Fruit fly (Drosophila melanogaster) whole organism, embryonic: Measurements from ENCODE around the gene Dic2.

Experiments used
- Aef1 ChIP-seq: fragments of 200-800 bp; sonication (Bioruptor generic); IDR thresholded peaks from 3 replicates; pipeline ENCODE4 v1.3.6; 2022; ENCODE audit warnings: missing biosample characterization, missing genetic modification characterization
- Antp ChIP-seq: fragments of 200-800 bp; sonication (Bioruptor generic); optimal IDR thresholded peaks from 3 replicates; lab custom pipeline; 2016; ENCODE audit warnings: missing biosample characterization, missing genetic modification characterization
- CG11456 ChIP-seq: fragments of 200-800 bp; sonication (Bioruptor generic); IDR thresholded peaks from 3 replicates; pipeline ENCODE4 v1.3.6; 2022; ENCODE audit warnings: missing biosample characterization, missing genetic modification characterization
- CG11723 ChIP-seq: fragments of 200-800 bp; sonication (Bioruptor generic); optimal IDR thresholded peaks from 2 replicates; lab custom pipeline; 2017; ENCODE audit warnings: missing biosample characterization, mild to moderate bottlenecking, missing genetic modification characterization
- CG12104 ChIP-seq: fragments of 200-800 bp; sonication (Bioruptor generic); optimal IDR thresholded peaks from 3 replicates; lab custom pipeline; 2016; ENCODE audit warnings: missing biosample characterization, missing genetic modification characterization
- CG12769 ChIP-seq: fragments of 200-800 bp; sonication (Bioruptor generic); optimal IDR thresholded peaks from 2 replicates; lab custom pipeline; 2019; ENCODE audit warnings: missing biosample characterization, mild to moderate bottlenecking, missing genetic modification characterization, moderate library complexity
- CG13296 ChIP-seq: fragments of 200-800 bp; sonication (Bioruptor generic); optimal IDR thresholded peaks from 3 replicates; lab custom pipeline; 2018; ENCODE audit warnings: missing biosample characterization, mild to moderate bottlenecking, missing genetic modification characterization
- CG16779 ChIP-seq: fragments of 200-800 bp; sonication (Bioruptor generic); IDR thresholded peaks from 2 replicates; pipeline ENCODE4 v1.3.6; 2022; ENCODE audit warnings: missing biosample characterization, missing genetic modification characterization
- CG17912 ChIP-seq: fragments of 200-800 bp; sonication (Bioruptor generic); optimal IDR thresholded peaks from 2 replicates; lab custom pipeline; 2018; ENCODE audit warnings: missing biosample characterization, mild to moderate bottlenecking, missing genetic modification characterization
- CG2116 ChIP-seq: fragments of 200-800 bp; sonication (Bioruptor generic); optimal IDR thresholded peaks from 3 replicates; lab custom pipeline; 2018; ENCODE audit warnings: missing biosample characterization, mild to moderate bottlenecking, missing genetic modification characterization
- CG2202 ChIP-seq: fragments of 200-800 bp; sonication (Bioruptor generic); optimal IDR thresholded peaks from 2 replicates; lab custom pipeline; 2018; ENCODE audit warnings: missing biosample characterization, mild to moderate bottlenecking, missing genetic modification characterization
- CG30403 ChIP-seq: fragments of 200-800 bp; sonication (Bioruptor generic); optimal IDR thresholded peaks from 3 replicates; lab custom pipeline; 2016; ENCODE audit warnings: missing biosample characterization, missing genetic modification characterization
- CG31388 ChIP-seq: fragments of 200-800 bp; sonication (Bioruptor generic); optimal IDR thresholded peaks from 2 replicates; lab custom pipeline; 2016; ENCODE audit warnings: missing biosample characterization, missing genetic modification characterization
- CG3163 ChIP-seq: fragments of 200-800 bp; sonication (Bioruptor generic); optimal IDR thresholded peaks from 3 replicates; lab custom pipeline; 2016; ENCODE audit warnings: missing biosample characterization, missing genetic modification characterization
- CG3281 ChIP-seq: fragments of 200-800 bp; sonication (Bioruptor generic); optimal IDR thresholded peaks from 3 replicates; lab custom pipeline; 2017; ENCODE audit warnings: missing biosample characterization, mild to moderate bottlenecking, missing genetic modification characterization
- CG3407 ChIP-seq: fragments of 200-800 bp; sonication (Bioruptor generic); optimal IDR thresholded peaks from 2 replicates; lab custom pipeline; 2018; ENCODE audit warnings: missing biosample characterization, mild to moderate bottlenecking, missing genetic modification characterization
- CG3995 ChIP-seq: fragments of 200-800 bp; sonication (Bioruptor generic); optimal IDR thresholded peaks from 3 replicates; lab custom pipeline; 2016; ENCODE audit warnings: missing biosample characterization, missing genetic modification characterization
- CG4282 ChIP-seq: fragments of 200-800 bp; sonication (Bioruptor generic); optimal IDR thresholded peaks from 2 replicates; lab custom pipeline; 2016; ENCODE audit warnings: missing biosample characterization, missing genetic modification characterization
- CG43689 ChIP-seq: fragments of 200-800 bp; sonication (Bioruptor generic); IDR thresholded peaks from 2 replicates; pipeline ENCODE4 v1.3.6; 2022; ENCODE audit warnings: missing biosample characterization, missing genetic modification characterization
- CG4820 ChIP-seq: fragments of 200-800 bp; sonication (Bioruptor generic); optimal IDR thresholded peaks from 3 replicates; lab custom pipeline; 2016; ENCODE audit warnings: missing biosample characterization, missing genetic modification characterization
- CG4854 ChIP-seq: fragments of 200-800 bp; sonication (Bioruptor generic); optimal IDR thresholded peaks from 2 replicates; lab custom pipeline; 2016; ENCODE audit warnings: missing biosample characterization, missing genetic modification characterization, inconsistent platforms
- CG7372 ChIP-seq: fragments of 200-800 bp; sonication (Bioruptor generic); IDR thresholded peaks from 2 replicates; pipeline ENCODE4 v1.3.6; 2022; ENCODE audit warnings: missing biosample characterization, missing genetic modification characterization
- CG8089 ChIP-seq: fragments of 200-800 bp; sonication (Bioruptor generic); optimal IDR thresholded peaks from 3 replicates; lab custom pipeline; 2016; ENCODE audit warnings: missing biosample characterization, missing genetic modification characterization
- CG9932 ChIP-seq: fragments of 200-800 bp; sonication (Bioruptor generic); IDR thresholded peaks from 2 replicates; pipeline ENCODE4 v1.3.6; 2022; ENCODE audit warnings: missing biosample characterization, missing genetic modification characterization
- Deaf1 ChIP-seq: fragments of 200-800 bp; optimal IDR thresholded peaks from 3 replicates; lab custom pipeline; 2019; ENCODE audit warnings: missing biosample characterization, mild to moderate bottlenecking, missing genetic modification characterization, moderate library complexity
- Ets65A ChIP-seq: fragments of 200-800 bp; sonication (Bioruptor generic); peaks from one replicate; lab custom pipeline; 2016; ENCODE audit warnings: missing biosample characterization, missing genetic modification characterization
- HLH3B ChIP-seq: fragments of 200-800 bp; sonication (Bioruptor generic); IDR thresholded peaks from 2 replicates; pipeline ENCODE4 v1.3.6; 2022; ENCODE audit warnings: missing biosample characterization, missing genetic modification characterization
- HLHmδ ChIP-seq: fragments of 200-800 bp; sonication (Bioruptor generic); optimal IDR thresholded peaks from 2 replicates; lab custom pipeline; 2018; ENCODE audit warnings: missing biosample characterization, mild to moderate bottlenecking, missing genetic modification characterization, moderate library complexity
- Mad ChIP-seq: fragments of 200-800 bp; sonication (Bioruptor generic); optimal IDR thresholded peaks from 2 replicates; lab custom pipeline; 2016; ENCODE audit warnings: missing biosample characterization, missing genetic modification characterization
- NK7.1 ChIP-seq: fragments of 200-800 bp; sonication (Bioruptor generic); optimal IDR thresholded peaks from 3 replicates; lab custom pipeline; 2016; ENCODE audit warnings: missing biosample characterization, missing genetic modification characterization
- Ptx1 ChIP-seq: fragments of 200-800 bp; sonication (Bioruptor generic); IDR thresholded peaks from 2 replicates; pipeline ENCODE4 v1.3.6; 2022; ENCODE audit warnings: missing biosample characterization, missing genetic modification characterization
- Taf1 ChIP-seq: fragments of 200-800 bp; sonication (Bioruptor generic); IDR thresholded peaks from 2 replicates; pipeline ENCODE4 v1.3.6; 2022; ENCODE audit warnings: missing biosample characterization, missing genetic modification characterization
- Trl ChIP-seq, 3 experiments: fragments of >200 bp in 2 of 3; fragments of 200-800 bp in 1 of 3; sonication (Bioruptor generic) in 1 of 3; optimal IDR thresholded peaks; 2 replicates in 1 of 3; 3 replicates in 2 of 3; lab custom pipeline; 2016 to 2017; ENCODE audit warnings: missing biosample characterization in 1 of 3, missing genetic modification characterization in 1 of 3
- abd-A ChIP-seq: fragments of 200-800 bp; sonication (Bioruptor generic); optimal IDR thresholded peaks from 3 replicates; lab custom pipeline; 2019; ENCODE audit warnings: missing biosample characterization, mild to moderate bottlenecking, missing genetic modification characterization, moderate library complexity
- bigmax ChIP-seq: fragments of 200-800 bp; sonication (Bioruptor generic); optimal IDR thresholded peaks from 2 replicates; lab custom pipeline; 2018; ENCODE audit warnings: missing biosample characterization, mild to moderate bottlenecking, missing genetic modification characterization
- dmrt99B ChIP-seq: fragments of 200-800 bp; sonication (Bioruptor generic); optimal IDR thresholded peaks from 2 replicates; lab custom pipeline; 2018; ENCODE audit warnings: missing biosample characterization, mild to moderate bottlenecking, missing genetic modification characterization, moderate library complexity
- ems ChIP-seq: fragments of 200-800 bp; sonication (Bioruptor generic); optimal IDR thresholded peaks from 3 replicates; lab custom pipeline; 2016; ENCODE audit warnings: missing biosample characterization, missing genetic modification characterization
- gem ChIP-seq: fragments of 200-800 bp; sonication (Bioruptor generic); optimal IDR thresholded peaks from 2 replicates; lab custom pipeline; 2019; ENCODE audit warnings: missing biosample characterization, mild to moderate bottlenecking, missing genetic modification characterization, moderate library complexity
- mirr ChIP-seq: fragments of 200-800 bp; sonication (Bioruptor generic); optimal IDR thresholded peaks from 3 replicates; lab custom pipeline; 2018; ENCODE audit warnings: missing biosample characterization, mild to moderate bottlenecking, missing genetic modification characterization
- phol ChIP-seq: fragments of 200-800 bp; sonication (Bioruptor generic); optimal IDR thresholded peaks from 3 replicates; lab custom pipeline; 2018; ENCODE audit warnings: missing biosample characterization, mild to moderate bottlenecking, missing genetic modification characterization, moderate library complexity
- pros ChIP-seq: fragments of 200-800 bp; sonication (Bioruptor generic); optimal IDR thresholded peaks from 3 replicates; lab custom pipeline; 2019; ENCODE audit warnings: missing biosample characterization, mild to moderate bottlenecking, missing genetic modification characterization, moderate library complexity
- ro ChIP-seq: fragments of 200-800 bp; sonication (Bioruptor generic); IDR thresholded peaks from 2 replicates; pipeline ENCODE4 v1.3.6; 2022; ENCODE audit warnings: missing biosample characterization, missing genetic modification characterization
- schlank ChIP-seq: fragments of 200-800 bp; sonication (Bioruptor generic); optimal IDR thresholded peaks from 2 replicates; lab custom pipeline; 2018; ENCODE audit warnings: missing biosample characterization, mild to moderate bottlenecking, missing genetic modification characterization
- stwl ChIP-seq: fragments of 200-800 bp; sonication (Bioruptor generic); optimal IDR thresholded peaks from 3 replicates; lab custom pipeline; 2018; ENCODE audit warnings: missing biosample characterization, mild to moderate bottlenecking, missing genetic modification characterization, moderate library complexity
- trem ChIP-seq: fragments of 200-800 bp; optimal IDR thresholded peaks from 3 replicates; lab custom pipeline; 2019; ENCODE audit warnings: missing biosample characterization, mild to moderate bottlenecking, missing genetic modification characterization, moderate library complexity
- ttk ChIP-seq: fragments of 200-800 bp; sonication (Bioruptor generic); IDR thresholded peaks from 2 replicates; pipeline ENCODE4 v2.1.2; 2022; ENCODE audit warnings: missing biosample characterization, missing genetic modification characterization
- unc-4 ChIP-seq: fragments of 200-800 bp; sonication (Bioruptor generic); IDR thresholded peaks from 2 replicates; pipeline ENCODE4 v1.3.6; 2022; ENCODE audit warnings: missing biosample characterization, missing genetic modification characterization; ENCODE audit not compliant: partially characterized antibody
- yki ChIP-seq: fragments of >200 bp; optimal IDR thresholded peaks from 3 replicates; lab custom pipeline; 2018

The Dic2 gene

dm6 chr3R:20504488-20504887 lies 3.3 kb upstream of the Dic2 start, which contains the start of gene Or92a:
Gene Or92a (plus strand): TSS chr3R:20504788.
- TF ChIP-seq CG4820 (GFP tag; lab: Kevin White, UChicago) (no peak), abd-A (tag; lab: Kevin White, UChicago) (no peak), CG3407 (no peak), dmrt99B (tag; lab: Kevin White, UChicago) (no peak), CG2116 (no peak), Ptx1 (GFP tag; lab: Robert Waterston, UW) (no peak), mirr (no peak), CG2202 (tag; lab: Kevin White, UChicago) (no peak)

dm6 chr3R:20503646-20504045 lies 2.4 kb upstream of the Dic2 start, which contains the start of gene MtnB:
Gene MtnB (minus strand): TSS chr3R:20503746.
- TF ChIP-seq HLH3B (GFP tag; lab: Robert Waterston, UW) = 0 out of 2 replicates have a peak, but pooled peaks have one; percentile 13
- no peak for TF ChIP-seq CG12104 (GFP tag; lab: Kevin White, UChicago)
- TF ChIP-seq CG7372 = peak; percentile 71
- no peak for TF ChIP-seq Aef1 (GFP tag; lab: Robert Waterston, UW)
- peak; percentile 45 for TF ChIP-seq Ets65A (GFP tag; lab: Kevin White, UChicago)

DNA sequence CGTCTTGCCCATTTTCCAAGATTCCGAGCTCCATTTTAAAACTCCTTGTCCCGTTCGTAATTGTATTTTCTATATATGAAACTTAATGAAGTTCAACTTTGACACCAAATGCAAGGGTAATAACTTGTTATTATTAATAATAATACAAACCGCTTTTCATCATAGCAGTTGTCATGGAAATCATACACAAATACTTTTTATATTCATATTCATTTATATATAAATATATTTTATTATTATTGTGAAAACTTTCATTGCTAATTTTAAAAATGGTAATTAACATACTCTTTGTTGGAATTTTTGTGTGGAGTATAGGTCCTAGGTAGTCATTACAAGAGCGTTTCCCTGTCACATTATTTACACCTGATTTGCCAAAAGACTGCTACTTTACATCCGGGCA lies 683 bp upstream of the Dic2 start, which contains the start of gene CG46441:
CG46441 (minus strand) TSS at position 101 of the 400 bp plus-strand sequence.
- no peak for TF ChIP-seq CG8089
- TF ChIP-seq CG7372 = no peak
- TF ChIP-seq CG17912 (GFP tag; lab: Kevin White, UChicago) = no peak
- no peak for TF ChIP-seq ttk (GFP tag; lab: Robert Waterston, UW)
- no peak for TF ChIP-seq yki (lab: Kevin White, UChicago)
- TF ChIP-seq trem (tag; lab: Kevin White, UChicago) = no peak
- no peak for TF ChIP-seq CG9932 (GFP tag; lab: Robert Waterston, UW)
- no peak for TF ChIP-seq CG12769 (tag; lab: Kevin White, UChicago)
- TF ChIP-seq stwl (tag; lab: Kevin White, UChicago) = no peak
- no peak for TF ChIP-seq Taf1 (GFP tag; lab: Robert Waterston, UW)
- no peak for TF ChIP-seq ems (GFP tag; lab: Kevin White, UChicago)
- TF ChIP-seq schlank (tag; lab: Kevin White, UChicago) = no peak
- no peak for TF ChIP-seq unc-4
- TF ChIP-seq CG30403 (GFP tag; lab: Kevin White, UChicago) = no peak
- TF ChIP-seq CG43689 (GFP tag; lab: Robert Waterston, UW) = no peak

- no peak for TF ChIP-seq HLHmδ (GFP tag; lab: Kevin White, UChicago)
- TF ChIP-seq CG11456 (GFP tag; lab: Robert Waterston, UW) = no peak
- peak; percentile 82 for TF ChIP-seq Deaf1
- no peak for TF ChIP-seq CG11723 (GFP tag; lab: Kevin White, UChicago)
- no peak for TF ChIP-seq NK7.1 (GFP tag; lab: Kevin White, UChicago)
- no peak for TF ChIP-seq CG3281 (GFP tag; lab: Kevin White, UChicago)
- no peak for TF ChIP-seq CG16779 (GFP tag; lab: Robert Waterston, UW)
- no peak for TF ChIP-seq CG31388
- no peak for TF ChIP-seq CG3995
- TF ChIP-seq CG13296 (GFP tag; lab: Kevin White, UChicago) = no peak
- no peak for TF ChIP-seq ro (GFP tag; lab: Robert Waterston, UW)
- no peak for TF ChIP-seq Antp
- no peak for TF ChIP-seq CG3407
- no peak for TF ChIP-seq CG4282 (GFP tag; lab: Kevin White, UChicago)
- TF ChIP-seq Trl (optimal IDR thresholded peaks at IDR 0.05; lab: Kevin White, UChicago) = peak; percentile 6 to 24
- no peak for TF ChIP-seq Trl (GFP tag; optimal IDR thresholded peaks at IDR 0.05; lab: Kevin White, UChicago)
- no peak for TF ChIP-seq gem (tag; lab: Kevin White, UChicago)
- TF ChIP-seq CG3163 (GFP tag; lab: Kevin White, UChicago) = peak; percentile 60
- TF ChIP-seq bigmax = no peak
- no peak for TF ChIP-seq pros (GFP tag; lab: Kevin White, UChicago)
- TF ChIP-seq CG4854 (GFP tag; lab: Kevin White, UChicago) = no peak
- no peak for TF ChIP-seq phol (tag; lab: Kevin White, UChicago)
- TF ChIP-seq Mad (GFP tag; lab: Kevin White, UChicago) = no peak
Measured at dm6 chr3R:20484441-20484840, 16.8 kb downstream of the Dic2 start, which contains the start of gene Gfrl. Gene Gfrl (minus strand): TSS chr3R:20484588.
